Fruit fly (Drosophila melanogaster): Measurements from ENCODE around the gene CG31016.

Gene CG31016

DNA sequence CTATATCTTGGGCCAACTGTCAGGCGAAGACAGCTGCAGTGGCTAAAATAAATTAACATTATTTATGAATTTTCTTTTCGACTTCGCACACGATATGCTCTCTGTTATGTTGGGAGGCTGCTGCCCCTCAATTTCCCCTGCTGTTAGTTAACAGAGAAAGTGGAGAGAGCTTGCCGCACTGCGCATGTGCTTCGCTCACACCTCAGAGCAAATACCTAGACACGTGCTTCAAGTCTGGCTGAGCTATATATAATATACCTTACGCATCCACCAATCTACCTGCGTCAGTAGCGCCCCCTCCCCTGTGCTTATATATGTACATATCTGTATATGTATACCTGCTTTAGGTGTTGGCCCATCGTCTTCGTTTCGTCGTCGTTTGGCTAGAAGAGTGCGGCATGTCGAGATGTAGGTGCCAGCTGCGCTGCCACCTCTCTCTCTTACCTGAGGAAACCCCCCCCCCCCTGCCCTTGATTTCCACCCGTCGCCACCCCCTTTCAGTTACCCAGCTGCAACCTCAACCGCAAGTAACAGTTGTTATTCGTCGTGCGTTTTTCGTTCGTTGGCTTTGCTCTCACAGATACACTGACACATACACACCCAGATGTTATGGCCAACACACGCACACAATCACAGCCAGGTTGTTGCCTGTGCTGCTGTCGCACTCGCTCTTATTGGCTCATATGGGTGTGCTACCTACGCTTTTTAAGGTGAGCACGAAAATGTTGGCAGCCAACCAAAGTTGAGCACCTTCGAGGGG is 10.3 kb downstream of the CG31016 start:
- TF ChIP-seq pad (GFP tag; optimal IDR thresholded peaks at IDR 0.05): peak; percentile 58
- TF ChIP-seq toe (GFP tag; optimal IDR thresholded peaks at IDR 0.05): no peak
- TF ChIP-seq CG14711 (tag; optimal IDR thresholded peaks at IDR 0.05): no peak
- TF ChIP-seq cnc (optimal IDR thresholded peaks at IDR 0.05): no peak

- TF ChIP-seq CG11617 (GFP tag; optimal IDR thresholded peaks at IDR 0.05) (no peak), CG7101 (tag; optimal IDR thresholded peaks at IDR 0.05) (no peak), tj (GFP tag; optimal IDR thresholded peaks at IDR 0.05) (no peak), CG7045 (GFP tag; optimal IDR thresholded peaks at IDR 0.05) (no peak), pad (GFP tag; optimal IDR thresholded peaks at IDR 0.05) (peak; percentile 11), kay (GFP tag; ENCODE audit: borderline replicate concordance) (no peak), Clk (GFP tag; optimal IDR thresholded peaks at IDR 0.05) (no peak), cnc (optimal IDR thresholded peaks at IDR 0.05) (no peak)
These were observed 11.5 kb downstream of the CG31016 start for dm6 chr3R:30617457-30617856.

DNA sequence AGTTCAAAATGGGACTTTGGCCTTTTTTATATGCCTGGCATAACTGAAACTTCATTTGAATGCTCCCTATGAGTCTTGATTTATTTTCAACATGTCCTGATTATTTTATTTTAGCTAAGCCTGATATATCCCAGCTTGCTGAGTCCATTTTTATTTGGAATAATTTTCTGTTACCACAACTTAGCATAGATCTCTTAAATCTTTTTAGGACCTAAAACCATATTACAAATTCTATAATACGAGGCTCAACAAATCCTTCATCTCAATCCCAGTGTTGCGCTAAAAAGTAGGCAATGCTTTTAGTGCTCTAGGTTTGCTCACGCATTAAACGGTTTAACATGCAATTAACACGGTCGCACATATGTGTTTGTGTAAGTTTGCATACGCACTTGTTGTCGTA is 15.8 kb downstream of the CG31016 start, which contains the start of gene CG44954:
Gene CG44954, minus strand, starts transcription at position 101 of the 400 bp plus-strand sequence.
- TF ChIP-seq cic (GFP tag; optimal IDR thresholded peaks at IDR 0.05): no peak
- TF ChIP-seq CG14711 (tag; optimal IDR thresholded peaks at IDR 0.05): no peak
- no peak for TF ChIP-seq CG7101 (tag; optimal IDR thresholded peaks at IDR 0.05)
- TF ChIP-seq tj (GFP tag; optimal IDR thresholded peaks at IDR 0.05): no peak
- TF ChIP-seq CG7045 (GFP tag; optimal IDR thresholded peaks at IDR 0.05): no peak
- TF ChIP-seq Crg-1 (GFP tag; optimal IDR thresholded peaks at IDR 0.05): no peak
- TF ChIP-seq toe (GFP tag; optimal IDR thresholded peaks at IDR 0.05): no peak

- no peak for TF ChIP-seq CG14711 (tag; optimal IDR thresholded peaks at IDR 0.05)
- no peak for TF ChIP-seq toe (GFP tag; optimal IDR thresholded peaks at IDR 0.05)
- no peak for TF ChIP-seq tj (GFP tag; optimal IDR thresholded peaks at IDR 0.05)
These were observed 22.9 kb downstream of the CG31016 start, which contains the start of gene CG2267 for dm6 chr3R:30628928-30629327. Gene CG2267, minus strand, starts transcription at chr3R:30629028.

- TF ChIP-seq Clk (GFP tag; optimal IDR thresholded peaks at IDR 0.05) (no peak), Hr96 (GFP tag; optimal IDR thresholded peaks at IDR 0.05) (no peak), CG7101 (tag; optimal IDR thresholded peaks at IDR 0.05) (no peak), CG11617 (GFP tag; optimal IDR thresholded peaks at IDR 0.05) (no peak), Mnt (GFP tag; optimal IDR thresholded peaks at IDR 0.05) (no peak), CG5204 (GFP tag; optimal IDR thresholded peaks at IDR 0.05) (no peak), toe (GFP tag; optimal IDR thresholded peaks at IDR 0.05) (no peak), ovo (GFP tag; optimal IDR thresholded peaks at IDR 0.05) (no peak), bab1 (GFP tag; optimal IDR thresholded peaks at IDR 0.05) (no peak), cic (GFP tag; optimal IDR thresholded peaks at IDR 0.05) (no peak), Crg-1 (GFP tag; optimal IDR thresholded peaks at IDR 0.05) (no peak), pad (GFP tag; optimal IDR thresholded peaks at IDR 0.05) (no peak), CG14711 (tag; optimal IDR thresholded peaks at IDR 0.05) (no peak), CG12768 (GFP tag; optimal IDR thresholded peaks at IDR 0.05) (no peak), CG7045 (GFP tag; optimal IDR thresholded peaks at IDR 0.05) (no peak), CG33017 (tag; optimal IDR thresholded peaks at IDR 0.05) (no peak), kay (GFP tag; ENCODE audit: borderline replicate concordance) (no peak), tj (GFP tag; optimal IDR thresholded peaks at IDR 0.05) (no peak), CG1620 (GFP tag; optimal IDR thresholded peaks at IDR 0.05) (no peak)
These were observed 37.3 kb downstream of the CG31016 start for dm6 chr3R:30643240-30643639.

DNA sequence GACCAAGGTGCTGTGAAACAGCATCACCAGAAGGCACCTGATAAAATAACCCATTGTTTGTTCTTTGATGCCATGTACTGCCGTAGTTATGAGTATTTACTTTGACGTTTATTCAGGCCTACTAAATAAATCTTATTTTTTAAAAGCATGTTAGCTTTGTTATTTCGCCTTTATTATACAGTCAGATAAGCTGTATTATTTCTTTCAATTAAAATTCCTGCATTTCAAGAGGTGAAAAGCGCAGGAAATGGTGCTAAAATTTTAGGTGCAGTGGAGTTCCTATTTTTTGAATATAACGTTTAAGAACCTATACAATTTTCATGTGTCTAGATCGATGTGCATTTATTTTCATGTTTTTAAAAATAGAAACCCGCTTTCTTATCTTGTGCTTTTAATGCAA is 39.8 kb downstream of the CG31016 start, which contains the start of gene CG31013:
Gene CG31013, minus strand, starts transcription at position 101 of the 400 bp plus-strand sequence.
- TF ChIP-seq Hr96 (GFP tag; optimal IDR thresholded peaks at IDR 0.05) (no peak), bab1 (GFP tag; optimal IDR thresholded peaks at IDR 0.05) (no peak), CG5204 (GFP tag; optimal IDR thresholded peaks at IDR 0.05) (no peak), CG14711 (tag; optimal IDR thresholded peaks at IDR 0.05) (no peak), Mnt (GFP tag; optimal IDR thresholded peaks at IDR 0.05) (no peak), CG7101 (tag; optimal IDR thresholded peaks at IDR 0.05) (no peak), cic (GFP tag; optimal IDR thresholded peaks at IDR 0.05) (no peak), CG12768 (GFP tag; optimal IDR thresholded peaks at IDR 0.05) (no peak)

DNA sequence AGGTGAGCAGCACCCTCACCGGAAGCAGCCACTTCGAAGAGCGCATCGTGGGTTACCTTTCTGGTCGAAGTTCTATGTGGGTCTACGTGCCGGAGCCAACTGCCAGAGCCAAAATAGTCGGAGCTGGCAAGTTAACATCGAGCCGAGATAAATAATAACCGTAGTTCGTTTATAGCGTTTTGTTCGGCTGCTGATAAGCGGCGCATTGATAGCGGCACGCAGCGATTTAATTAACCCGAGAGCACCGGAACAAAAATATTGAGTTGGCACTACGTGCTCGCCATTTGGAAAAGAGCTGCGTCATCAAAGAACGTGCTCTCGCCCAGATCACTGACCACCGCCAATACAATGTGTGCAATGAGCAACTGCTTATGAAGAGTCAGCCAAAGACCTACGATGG is 42.5 kb downstream of the CG31016 start, which contains the start of gene PH4alphaPV:
Gene PH4alphaPV, minus strand, starts transcription at position 101 of the 400 bp plus-strand sequence.
- TF ChIP-seq tj (GFP tag; optimal IDR thresholded peaks at IDR 0.05): no peak
- no peak for TF ChIP-seq CG1620 (GFP tag; optimal IDR thresholded peaks at IDR 0.05)
- TF ChIP-seq kay (GFP tag; ENCODE audit: borderline replicate concordance): no peak
- no peak for TF ChIP-seq Crg-1 (GFP tag; optimal IDR thresholded peaks at IDR 0.05)
- TF ChIP-seq Mnt (GFP tag; optimal IDR thresholded peaks at IDR 0.05): no peak
